Worm (Caenorhabditis elegans) whole organism, young adult: ENCODE results near the gene C04E6.12.

Experiments
- B0336.3 ChIP-seq: fragments of 200-800 bp; sonication (Bioruptor generic); IDR thresholded peaks from 2 replicates; pipeline ENCODE4 v1.3.6; 2022; ENCODE audit warnings: missing genetic modification characterization, missing compliant biosample characterization
- F23B12.7 ChIP-seq: sonication (generic microtip); optimal IDR thresholded peaks from 2 replicates; lab custom pipeline; 2017; ENCODE audit warnings: missing genetic modification characterization, mild to moderate bottlenecking, missing compliant biosample characterization, antibody characterized with exemption, moderate library complexity; ENCODE audit not compliant: insufficient read depth
- F39B2.1 ChIP-seq: fragments of 200-800 bp; sonication (Bioruptor generic); IDR thresholded peaks from 2 replicates; pipeline ENCODE4 v1.3.6; 2022; ENCODE audit warnings: missing genetic modification reagents, missing genetic modification characterization, missing compliant biosample characterization
- F52B5.7 ChIP-seq: sonication (generic microtip); optimal IDR thresholded peaks from 2 replicates; lab custom pipeline; 2016; ENCODE audit warnings: mild to moderate bottlenecking, missing genetic modification characterization, missing compliant biosample characterization
- K11D2.4 ChIP-seq: fragments of 200-800 bp; sonication (Bioruptor generic); IDR thresholded peaks from 2 replicates; pipeline ENCODE4 v1.3.6; 2022; ENCODE audit warnings: missing genetic modification reagents, missing genetic modification characterization, missing compliant biosample characterization
- T07F8.4 ChIP-seq: sonication (generic microtip); optimal IDR thresholded peaks from 2 replicates; lab custom pipeline; 2016; ENCODE audit warnings: mild to moderate bottlenecking, missing genetic modification characterization, moderate library complexity, missing compliant biosample characterization
- Y53F4B.3 ChIP-seq: fragments of 200-800 bp; sonication (Bioruptor generic); IDR thresholded peaks from 2 replicates; pipeline ENCODE4 v1.3.6; 2022; ENCODE audit warnings: missing genetic modification reagents, missing genetic modification characterization, missing compliant biosample characterization
- Y56A3A.18 ChIP-seq: fragments of 200-800 bp; sonication (Bioruptor generic); IDR thresholded peaks from 2 replicates; pipeline ENCODE4 v1.3.6; 2022; ENCODE audit warnings: missing genetic modification reagents, missing genetic modification characterization, missing compliant biosample characterization
- akir-1 ChIP-seq: fragments of 200-800 bp; sonication (Bioruptor generic); optimal IDR thresholded peaks from 2 replicates; lab custom pipeline; 2018; ENCODE audit warnings: mild to moderate bottlenecking, missing genetic modification characterization, moderate library complexity, missing compliant biosample characterization
- athp-1 ChIP-seq: sonication (generic microtip); optimal IDR thresholded peaks from 2 replicates; lab custom pipeline; 2017; ENCODE audit warnings: mild to moderate bottlenecking, missing genetic modification characterization, missing compliant biosample characterization
- bed-2 ChIP-seq: fragments of 200-800 bp; sonication (Bioruptor generic); IDR thresholded peaks from 2 replicates; pipeline ENCODE4 v1.3.6; 2022; ENCODE audit warnings: missing genetic modification reagents, missing genetic modification characterization, missing compliant biosample characterization
- ccch-3 ChIP-seq: fragments of 200-800 bp; sonication (Bioruptor generic); optimal IDR thresholded peaks from 2 replicates; lab custom pipeline; 2018; ENCODE audit warnings: mild to moderate bottlenecking, missing genetic modification characterization, missing compliant biosample characterization
- cebp-2 ChIP-seq: fragments of 200-800 bp; sonication (Bioruptor generic); IDR thresholded peaks from 2 replicates; pipeline ENCODE4 v1.3.6; 2022; ENCODE audit warnings: missing genetic modification characterization, missing compliant biosample characterization
- ceh-79 ChIP-seq: sonication (generic microtip); optimal IDR thresholded peaks from 2 replicates; lab custom pipeline; 2017; ENCODE audit warnings: mild to moderate bottlenecking, missing genetic modification characterization, missing compliant biosample characterization
- ceh-91 ChIP-seq: fragments of 200-800 bp; sonication (Bioruptor generic); IDR thresholded peaks from 2 replicates; pipeline ENCODE4 v1.3.6; 2022; ENCODE audit warnings: missing genetic modification reagents, missing genetic modification characterization, missing compliant biosample characterization
- dox-1 ChIP-seq: fragments of 200-800 bp; sonication (Bioruptor generic); IDR thresholded peaks from 2 replicates; pipeline ENCODE4 v1.3.6; 2022; ENCODE audit warnings: missing genetic modification reagents, missing genetic modification characterization, missing compliant biosample characterization
- fkh-3 ChIP-seq: sonication (generic microtip); optimal IDR thresholded peaks from 2 replicates; lab custom pipeline; 2016; ENCODE audit warnings: mild to moderate bottlenecking, missing genetic modification characterization, missing compliant biosample characterization
- gei-17 ChIP-seq: fragments of 200-800 bp; sonication (Bioruptor generic); optimal IDR thresholded peaks from 2 replicates; lab custom pipeline; 2018; ENCODE audit warnings: mild to moderate bottlenecking, missing genetic modification characterization, missing compliant biosample characterization
- hlh-12 ChIP-seq: sonication (generic microtip); optimal IDR thresholded peaks from 2 replicates; lab custom pipeline; 2016; ENCODE audit warnings: missing genetic modification characterization, missing compliant biosample characterization
- hmg-1.2 ChIP-seq: fragments of 200-800 bp; sonication (Bioruptor generic); IDR thresholded peaks from 2 replicates; pipeline ENCODE4 v1.3.6; 2022; ENCODE audit warnings: missing genetic modification reagents, missing genetic modification characterization, missing compliant biosample characterization
- lag-1 ChIP-seq: fragments of 200-800 bp; sonication (Bioruptor generic); IDR thresholded peaks from 2 replicates; pipeline ENCODE4 v1.3.6; 2022; ENCODE audit warnings: missing genetic modification reagents, missing genetic modification characterization, missing compliant biosample characterization
- let-526 ChIP-seq: fragments of 200-800 bp; sonication (Bioruptor generic); IDR thresholded peaks from 2 replicates; pipeline ENCODE4 v1.3.6; 2022; ENCODE audit warnings: missing genetic modification reagents, missing genetic modification characterization, missing compliant biosample characterization
- let-607 ChIP-seq, 2 experiments: fragments of 200-800 bp in 1 of 2; sonication (Bioruptor generic) in 1 of 2; sonication (generic microtip) in 1 of 2; optimal IDR thresholded peaks; 2 replicates each; lab custom pipeline; 2016 to 2018; ENCODE audit warnings: mild to moderate bottlenecking in 2 of 2, missing compliant biosample characterization in 2 of 2, missing genetic modification characterization in 2 of 2, moderate library complexity in 2 of 2, missing genotype in 1 of 2
- lin-35 ChIP-seq, 3 experiments: fragments of 150-350 bp in 2 of 3; sonication (generic microtip) in 1 of 3; optimal IDR thresholded peaks; 2 replicates each; lab custom pipeline; 2014 to 2018; ENCODE audit warnings: missing biosample characterization in 3 of 3, missing genetic modification characterization in 3 of 3, missing genetic modification reagents in 3 of 3
- lsy-27 ChIP-seq: sonication (generic microtip); optimal IDR thresholded peaks from 2 replicates; lab custom pipeline; 2017; ENCODE audit warnings: missing genetic modification characterization, mild to moderate bottlenecking, missing compliant biosample characterization, antibody characterized with exemption, missing genotype, borderline replicate concordance; ENCODE audit not compliant: insufficient read depth
- madf-6 ChIP-seq: fragments of 200-800 bp; sonication (Bioruptor generic); IDR thresholded peaks from 2 replicates; pipeline ENCODE4 v1.3.6; 2022; ENCODE audit warnings: missing genetic modification reagents, missing genetic modification characterization, missing compliant biosample characterization
- mcd-1 ChIP-seq: fragments of 200-800 bp; sonication (Bioruptor generic); IDR thresholded peaks from 2 replicates; pipeline ENCODE4 v1.3.6; 2022; ENCODE audit warnings: missing genetic modification reagents, missing genetic modification characterization, missing compliant biosample characterization
- nfya-1 ChIP-seq: sonication (generic microtip); optimal IDR thresholded peaks from 2 replicates; lab custom pipeline; 2017; ENCODE audit warnings: antibody characterized with exemption, missing compliant biosample characterization, missing genetic modification characterization, borderline replicate concordance; ENCODE audit not compliant: insufficient read depth
- nhr-90 ChIP-seq: sonication (generic microtip); optimal IDR thresholded peaks from 2 replicates; lab custom pipeline; 2016; ENCODE audit warnings: missing genotype, mild to moderate bottlenecking, missing genetic modification characterization, missing compliant biosample characterization
- rec-8 ChIP-seq, 2 experiments: sonication (generic microtip); optimal IDR thresholded peaks; 2 replicates each; lab custom pipeline; 2016; ENCODE audit warnings: mild to moderate bottlenecking in 2 of 2, missing genetic modification characterization in 2 of 2, missing genetic modification reagents in 2 of 2, missing genotype in 2 of 2, missing biosample characterization in 1 of 2, missing compliant biosample characterization in 1 of 2, moderate library complexity in 1 of 2
- snpc-1.1 ChIP-seq: sonication (generic microtip); optimal IDR thresholded peaks from 2 replicates; lab custom pipeline; 2017; ENCODE audit warnings: missing genetic modification characterization, mild to moderate bottlenecking, missing compliant biosample characterization, antibody characterized with exemption, moderate library complexity, missing genotype, missing genetic modification reagents; ENCODE audit not compliant: insufficient read depth
- snpc-3.4 ChIP-seq: sonication (generic microtip); optimal IDR thresholded peaks from 2 replicates; lab custom pipeline; 2017; ENCODE audit warnings: missing genetic modification characterization, mild to moderate bottlenecking, missing compliant biosample characterization, antibody characterized with exemption, moderate library complexity, missing genotype, missing genetic modification reagents
- snpc-4 ChIP-seq, 5 experiments: fragments of 150-350 bp in 1 of 5; sonication (generic microtip) in 4 of 5; optimal IDR thresholded peaks; 2 replicates each; lab custom pipeline; 2014 to 2018; ENCODE audit warnings: missing genetic modification characterization in 5 of 5, missing biosample characterization in 3 of 5, antibody characterized with exemption in 2 of 5, mild to moderate bottlenecking in 2 of 5, missing compliant biosample characterization in 2 of 5, missing genotype in 2 of 5, moderate library complexity in 2 of 5, missing genetic modification reagents in 1 of 5
- unc-130 ChIP-seq: sonication (generic microtip); optimal IDR thresholded peaks from 2 replicates; lab custom pipeline; 2016; ENCODE audit warnings: missing genetic modification reagents, missing genetic modification characterization, missing compliant biosample characterization
- zim-3 ChIP-seq: sonication (generic microtip); optimal IDR thresholded peaks from 2 replicates; lab custom pipeline; 2017; ENCODE audit warnings: mild to moderate bottlenecking, missing genetic modification characterization, moderate library complexity, missing compliant biosample characterization
- ztf-18 ChIP-seq: sonication (generic microtip); optimal IDR thresholded peaks from 2 replicates; lab custom pipeline; 2016; ENCODE audit warnings: missing genotype, mild to moderate bottlenecking, missing genetic modification characterization, missing compliant biosample characterization
- ztf-28 ChIP-seq: fragments of 200-800 bp; sonication (Bioruptor generic); IDR thresholded peaks from 2 replicates; pipeline ENCODE4 v1.3.6; 2022; ENCODE audit warnings: missing genetic modification reagents, missing genetic modification characterization, missing compliant biosample characterization
- ztf-3 ChIP-seq: fragments of 200-800 bp; sonication (Bioruptor generic); optimal IDR thresholded peaks from 2 replicates; lab custom pipeline; 2018; ENCODE audit warnings: mild to moderate bottlenecking, missing genetic modification characterization, missing compliant biosample characterization

Gene C04E6.12

DNA sequence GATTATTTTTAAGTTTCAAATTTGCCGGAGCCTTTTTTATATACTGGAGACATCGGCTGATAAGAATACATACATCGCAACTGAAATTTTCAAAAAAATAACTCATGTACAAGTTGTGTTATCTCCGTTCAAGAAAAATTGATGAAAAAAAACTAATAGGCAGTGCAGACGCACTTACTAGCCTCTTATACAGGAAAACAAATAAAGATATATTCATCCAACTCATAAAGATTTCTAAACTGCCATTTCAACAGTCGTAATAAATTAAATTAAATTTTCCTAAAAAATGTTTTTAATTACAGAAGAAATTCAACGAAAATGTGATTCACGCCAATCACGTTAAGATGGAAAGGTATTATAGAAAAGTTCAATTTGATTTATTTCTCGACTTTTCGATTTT lies 18.0 kb downstream of the C04E6.12 start, which contains the start of gene C04E6.5:
TSS of gene C04E6.5 (plus strand) at position 301 of the 400 bp plus-strand sequence.
- TF ChIP-seq lsy-27 (tag; lab: Kevin White, UChicago) (no peak), lag-1 (GFP tag; lab: Robert Waterston, UW) (no peak), lin-35 (GFP tag; optimal IDR thresholded peaks at IDR 0.05; lab: Kevin White, UChicago) (no peak), gei-17 (GFP tag; lab: Kevin White, UChicago) (no peak), F52B5.7 (tag; lab: Kevin White, UChicago) (no peak), dox-1 (GFP tag; lab: Robert Waterston, UW) (no peak), zim-3 (tag; lab: Kevin White, UChicago) (no peak), F39B2.1 (GFP tag; lab: Robert Waterston, UW) (no peak), fkh-3 (tag; lab: Kevin White, UChicago) (no peak), snpc-3.4 (tag; lab: Kevin White, UChicago) (no peak), ztf-28 (GFP tag; lab: Robert Waterston, UW) (no peak), ceh-79 (tag; lab: Kevin White, UChicago) (no peak), athp-1 (tag; lab: Kevin White, UChicago) (no peak)

DNA sequence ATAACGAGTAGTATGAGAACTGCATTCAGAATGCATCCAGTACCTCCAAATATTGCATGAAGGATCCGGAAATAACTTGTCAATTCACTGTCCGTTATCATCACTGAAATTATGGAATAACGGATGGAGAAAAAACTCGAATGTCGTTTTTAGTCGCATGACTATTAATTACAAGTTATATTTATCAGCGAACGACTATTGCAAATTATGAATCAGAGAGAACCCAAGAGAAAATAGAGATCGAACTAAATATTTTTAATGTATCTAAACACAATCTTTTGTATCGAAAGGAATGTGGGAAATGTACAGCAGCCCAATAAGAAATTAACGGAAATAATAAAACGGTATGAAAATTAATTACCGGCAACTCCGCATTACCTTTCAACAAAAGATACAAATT lies 19.8 kb downstream of the C04E6.12 start, which contains the start of gene srd-16:
TSS of gene srd-16 (minus strand) at position 101 of the 400 bp plus-strand sequence.
- TF ChIP-seq madf-6 (GFP tag; lab: Robert Waterston, UW) (no peak), gei-17 (GFP tag; lab: Kevin White, UChicago) (no peak), ceh-91 (GFP tag; lab: Robert Waterston, UW) (no peak), T07F8.4 (no peak), let-607 (tag; optimal IDR thresholded peaks at IDR 0.05; lab: Kevin White, UChicago) (no peak), nhr-90 (tag; lab: Kevin White, UChicago) (no peak), Y56A3A.18 (GFP tag; lab: Robert Waterston, UW) (no peak), ceh-79 (tag; lab: Kevin White, UChicago) (no peak), B0336.3 (no peak), F23B12.7 (tag; lab: Kevin White, UChicago) (no peak), nfya-1 (tag; lab: Kevin White, UChicago) (no peak), F52B5.7 (tag; lab: Kevin White, UChicago) (no peak), mcd-1 (GFP tag; lab: Robert Waterston, UW) (no peak), cebp-2 (no peak), snpc-4 (GFP tag; optimal IDR thresholded peaks at IDR 0.05; lab: Kevin White, UChicago) (no peak), snpc-4 (tag; optimal IDR thresholded peaks at IDR 0.05; lab: Kevin White, UChicago) (no peak), Y53F4B.3 (GFP tag; lab: Robert Waterston, UW) (no peak), akir-1 (GFP tag; lab: Kevin White, UChicago) (no peak), ztf-18 (tag; lab: Kevin White, UChicago) (no peak), ztf-3 (GFP tag; lab: Kevin White, UChicago) (no peak)

DNA sequence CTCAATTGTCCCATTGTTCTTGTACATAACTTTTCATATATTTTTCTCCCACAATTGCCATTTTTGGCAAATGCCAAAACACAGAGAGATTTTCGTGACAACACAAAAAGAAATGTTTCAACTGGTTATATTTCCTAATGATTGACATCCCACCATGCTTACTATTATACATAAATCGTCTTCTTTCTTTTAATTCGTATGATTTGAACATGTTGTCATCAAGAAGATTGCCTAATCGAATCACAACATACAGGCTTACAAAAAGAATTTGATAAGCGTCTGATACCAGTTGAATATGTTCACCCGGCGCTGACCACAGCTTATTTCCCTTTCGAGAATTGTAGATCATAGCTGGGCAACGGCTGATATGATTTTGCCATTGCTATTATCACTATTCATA lies 24.8 kb downstream of the C04E6.12 start, which contains the start of gene grd-9:
TSS of gene grd-9 (plus strand) at position 301 of the 400 bp plus-strand sequence.
- no peak for TF ChIP-seq snpc-3.4 (tag; lab: Kevin White, UChicago)
- no peak for TF ChIP-seq hlh-12 (tag; lab: Kevin White, UChicago)
- TF ChIP-seq T07F8.4, result no peak
- TF ChIP-seq K11D2.4 (GFP tag; lab: Robert Waterston, UW), result no peak
- no peak for TF ChIP-seq F23B12.7 (tag; lab: Kevin White, UChicago)
- no peak for TF ChIP-seq bed-2
- no peak for TF ChIP-seq ccch-3 (GFP tag; lab: Kevin White, UChicago)
- no peak for TF ChIP-seq let-526 (GFP tag; lab: Robert Waterston, UW)
- no peak for TF ChIP-seq unc-130 (GFP tag; lab: Kevin White, UChicago)
- TF ChIP-seq lsy-27 (tag; lab: Kevin White, UChicago), result no peak
- no peak for TF ChIP-seq lin-35 (GFP tag; optimal IDR thresholded peaks at IDR 0.05; lab: Kevin White, UChicago)
- no peak for TF ChIP-seq ztf-18 (tag; lab: Kevin White, UChicago)
- TF ChIP-seq hmg-1.2, result no peak
- TF ChIP-seq rec-8 (tag; optimal IDR thresholded peaks at IDR 0.05; lab: Kevin White, UChicago), result no peak
- no peak for TF ChIP-seq snpc-1.1 (tag; lab: Kevin White, UChicago)
- TF ChIP-seq dox-1 (GFP tag; lab: Robert Waterston, UW), result no peak
- TF ChIP-seq, all 124 proteins: peak for 0
